Fruit fly (Drosophila melanogaster): ENCODE data around the gene Ggt-1.

The Ggt-1 gene

dm6 chrX:18504948-18505597, 7.2 kb downstream of the Ggt-1 start, which contains the start of gene Wnt5:
Wnt5 (minus strand) TSS chrX:18505405.
- no peak for TF ChIP-seq CTCF (optimal IDR thresholded peaks at IDR 0.05)

dm6 chrX:18499679-18500187, 12.6 kb downstream of the Ggt-1 start, which contains the start of the genes Pgant7 and Xrcc2:
Pgant7 (minus strand) TSS chrX:18499986.
Xrcc2 (plus strand) TSS chrX:18500127.
- TF ChIP-seq CG8478 (optimal IDR thresholded peaks at IDR 0.05) (no peak), CTCF (optimal IDR thresholded peaks at IDR 0.05) (no peak)

DNA sequence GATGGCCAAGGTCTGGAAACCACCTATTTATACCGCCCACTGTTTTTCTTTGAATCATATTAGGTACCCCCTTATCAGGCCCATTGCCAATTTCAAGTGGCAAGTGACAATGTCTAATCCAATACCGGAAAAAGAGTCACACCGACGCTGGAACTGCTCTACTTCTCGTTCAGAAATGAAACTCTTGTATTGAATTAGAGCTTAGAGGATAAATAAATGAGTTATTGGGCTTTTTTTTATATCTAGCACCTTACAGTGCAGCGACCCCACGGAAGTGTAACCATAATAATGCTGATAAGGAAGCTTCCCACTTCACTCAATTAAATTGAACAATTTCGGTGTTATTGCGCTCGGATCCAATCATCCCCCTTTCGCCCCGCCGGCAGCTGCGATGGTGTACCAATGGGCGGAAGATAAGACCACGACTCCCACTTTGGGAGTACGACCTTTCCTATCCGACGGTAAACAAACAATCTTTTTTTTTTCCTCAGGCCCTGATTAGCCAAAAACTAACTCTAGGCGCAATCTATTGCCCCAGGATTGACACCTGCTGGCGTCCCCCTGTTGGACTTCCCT, 18.1 kb downstream of the Ggt-1 start, which contains the start of gene CG15043:
Gene CG15043 (minus strand): TSS at position 4 of the 576 bp plus-strand sequence.
- TF ChIP-seq CTCF (optimal IDR thresholded peaks at IDR 0.05) (no peak), CG8478 (optimal IDR thresholded peaks at IDR 0.05) (no peak)

DNA sequence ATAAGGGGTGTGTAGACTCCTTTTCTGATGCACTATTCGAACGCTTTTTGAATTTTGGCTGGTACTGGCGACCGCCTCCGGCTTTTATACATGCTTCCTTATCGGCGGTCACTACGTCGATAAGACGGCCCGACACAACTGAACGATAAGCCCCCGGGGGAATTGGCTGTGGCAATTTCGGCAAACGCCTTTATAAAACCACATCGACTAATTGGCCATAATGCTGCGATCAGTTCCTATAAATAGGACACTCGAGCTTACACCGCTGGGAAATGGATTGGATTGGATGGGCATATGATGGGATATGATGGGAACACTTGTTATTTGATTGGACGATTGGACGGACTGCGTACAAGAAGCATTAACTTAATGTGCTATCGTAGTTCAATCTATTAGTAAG, 20.4 kb downstream of the Ggt-1 start, which contains the start of gene CG15044:
Gene CG15044 (minus strand): TSS at position 66 of the 400 bp plus-strand sequence.
- TF ChIP-seq CTCF (optimal IDR thresholded peaks at IDR 0.05) (no peak), CG8478 (optimal IDR thresholded peaks at IDR 0.05) (no peak)

- TF ChIP-seq CG8478 (optimal IDR thresholded peaks at IDR 0.05) = no peak
- TF ChIP-seq CTCF (optimal IDR thresholded peaks at IDR 0.05) = no peak
Observed at dm6 chrX:18489509-18489908, 22.8 kb downstream of the Ggt-1 start, which contains the start of gene CG15046. CG15046 (minus strand) TSS chrX:18489620.

DNA sequence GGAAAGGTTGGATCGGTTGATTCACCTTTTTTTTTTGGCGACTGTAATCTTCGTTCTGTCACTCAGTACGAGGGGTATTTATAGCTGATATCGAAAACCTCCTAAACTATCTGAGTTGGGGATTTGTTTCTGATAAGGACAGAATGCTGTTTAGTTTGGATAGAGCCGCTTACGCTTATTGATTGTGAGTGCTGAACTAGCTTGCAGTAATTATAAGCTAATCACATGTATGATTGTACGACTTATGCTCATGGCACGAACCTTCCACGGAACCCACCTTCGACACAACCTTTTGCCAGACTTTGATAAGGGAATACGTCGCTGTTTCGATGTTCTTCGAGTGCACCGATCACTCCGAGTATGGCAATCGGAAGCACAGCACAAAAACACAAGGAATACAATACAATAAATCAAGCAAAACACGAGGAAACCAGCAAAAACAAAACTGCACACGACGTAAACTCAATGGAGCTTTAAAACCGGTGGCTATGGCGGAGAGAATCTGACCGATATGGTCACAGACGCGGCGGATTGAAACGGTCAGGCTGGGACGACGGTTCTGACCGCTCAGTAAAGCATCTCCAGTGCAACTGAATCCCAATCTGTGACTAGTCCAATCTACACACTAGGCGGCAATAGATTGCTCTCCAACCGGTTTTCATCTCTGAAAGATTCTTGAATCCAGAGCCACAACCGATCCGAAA, 25.8 kb downstream of the Ggt-1 start, which contains the start of gene psh:
Gene psh (minus strand): TSS at position 566 of the 704 bp plus-strand sequence.
- no peak for TF ChIP-seq CG8478 (optimal IDR thresholded peaks at IDR 0.05)
- no peak for TF ChIP-seq CTCF (optimal IDR thresholded peaks at IDR 0.05)

DNA sequence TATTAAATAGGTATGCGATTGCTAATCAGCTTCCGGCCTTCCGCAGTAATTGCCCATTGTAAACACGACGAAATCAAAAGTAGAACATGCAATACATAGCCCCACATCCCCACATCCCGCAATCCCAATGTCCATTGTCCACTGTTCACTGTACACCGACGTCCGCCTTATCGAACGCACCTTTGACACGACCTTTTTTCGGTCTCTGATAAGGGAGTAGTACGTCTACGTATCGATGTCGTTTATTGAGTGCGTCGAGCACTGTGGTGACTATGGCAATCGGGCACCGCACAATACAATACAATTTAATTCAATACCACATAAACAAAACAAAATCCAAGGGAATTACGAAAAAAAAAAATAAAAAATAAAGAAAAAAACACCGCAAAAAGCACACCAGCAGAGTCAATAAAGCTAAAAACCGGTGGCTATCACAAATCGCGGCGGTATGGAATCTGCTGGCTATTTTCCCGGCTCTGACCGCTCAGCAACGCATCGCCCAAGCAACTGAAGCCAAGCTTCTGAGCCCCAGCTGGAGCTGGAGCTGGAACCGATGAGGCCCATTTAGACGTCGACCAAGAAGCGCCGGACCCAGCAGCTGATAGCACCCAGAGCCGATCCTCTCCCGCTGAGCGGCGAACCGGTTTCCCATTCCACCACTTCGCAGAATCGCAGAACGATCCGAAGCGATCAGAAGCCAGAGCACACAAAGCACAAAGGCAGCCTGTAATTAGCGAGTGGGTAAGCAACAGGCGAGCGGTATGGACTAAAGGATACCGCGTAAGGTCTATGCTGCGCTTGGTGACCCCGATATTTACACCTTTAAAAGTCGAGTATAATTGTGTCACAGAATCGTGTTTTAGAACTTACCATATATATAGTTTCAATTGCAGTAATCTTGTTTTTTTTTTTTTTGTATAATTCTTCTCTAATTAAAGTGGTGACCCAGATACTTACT, 28.8 kb downstream of the Ggt-1 start, which contains the start of gene Hayan:
Gene Hayan (minus strand): TSS at position 512 of the 958 bp plus-strand sequence.
- no peak for TF ChIP-seq CTCF (optimal IDR thresholded peaks at IDR 0.05)
- no peak for TF ChIP-seq CG8478 (optimal IDR thresholded peaks at IDR 0.05)

- TF ChIP-seq CTCF (optimal IDR thresholded peaks at IDR 0.05) (no peak), CG8478 (optimal IDR thresholded peaks at IDR 0.05) (no peak)
Observed at dm6 chrX:18482537-18482936, 29.8 kb downstream of the Ggt-1 start.

dm6 chrX:18479307-18480134, 32.8 kb downstream of the Ggt-1 start, which contains the start of gene CG32547:
CG32547 (minus strand) TSS chrX:18479487.
- TF ChIP-seq CG8478 (optimal IDR thresholded peaks at IDR 0.05) (no peak), CTCF (optimal IDR thresholded peaks at IDR 0.05) (no peak)

DNA sequence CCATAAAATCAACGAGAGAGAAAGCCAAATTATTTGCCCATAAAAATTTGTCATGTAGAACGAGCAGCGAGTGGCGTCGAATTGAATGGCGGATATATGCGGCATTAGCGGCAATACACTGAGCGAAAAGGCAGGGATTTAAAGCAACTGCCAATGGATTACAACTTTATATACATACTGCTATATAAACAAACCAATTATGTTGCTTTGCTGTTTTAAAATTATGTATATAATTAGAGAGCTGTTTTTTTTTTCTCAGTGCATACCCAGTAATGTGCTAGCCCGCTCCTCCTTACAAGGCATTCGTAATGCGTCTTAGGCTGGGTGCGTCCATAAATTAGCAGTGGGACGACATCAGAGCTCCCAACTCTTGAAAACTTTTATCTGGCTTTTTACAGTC, 44.4 kb downstream of the Ggt-1 start:
- TF ChIP-seq CG8478 (optimal IDR thresholded peaks at IDR 0.05) = no peak
- TF ChIP-seq CTCF (optimal IDR thresholded peaks at IDR 0.05) = no peak

DNA sequence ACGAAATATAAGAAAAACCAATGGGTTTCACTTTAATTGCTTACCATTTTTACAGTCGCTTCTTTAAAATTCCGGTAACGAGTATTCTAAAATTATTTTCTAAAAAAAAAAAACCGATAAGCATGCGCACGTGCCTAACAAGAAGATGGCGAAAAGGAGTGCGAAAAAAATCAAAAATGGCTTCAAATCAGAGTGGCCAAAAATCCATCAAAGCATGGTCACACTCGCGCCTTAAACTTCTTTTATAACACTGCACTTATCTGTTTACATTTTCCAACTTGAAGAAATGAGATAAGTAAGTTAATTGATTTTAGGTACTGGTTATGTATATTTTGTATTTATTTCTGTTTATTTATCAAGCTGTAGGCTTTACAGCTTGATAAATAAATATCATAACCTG, 52.0 kb downstream of the Ggt-1 start, which contains the start of gene CG43843:
Gene CG43843 (minus strand): TSS at position 101 of the 400 bp plus-strand sequence.
- TF ChIP-seq CG8478 (optimal IDR thresholded peaks at IDR 0.05) = no peak
- no peak for TF ChIP-seq CTCF (optimal IDR thresholded peaks at IDR 0.05)
